Worm (Caenorhabditis elegans) whole organism, L1 larva: ENCODE data around the gene F47F2.1.

Experiments used
- dsc-1 ChIP-seq: sonication (generic microtip); optimal IDR thresholded peaks from 2 replicates; lab custom pipeline; 2016; ENCODE audit warnings: mild to moderate bottlenecking, missing genetic modification characterization, missing compliant biosample characterization
- lin-13 ChIP-seq: fragments of 150-350 bp; optimal IDR thresholded peaks from 2 replicates; lab custom pipeline; 2014; ENCODE audit warnings: missing biosample characterization, missing genetic modification reagents, missing genetic modification characterization
- nhr-76 ChIP-seq: sonication (generic microtip); optimal IDR thresholded peaks from 2 replicates; lab custom pipeline; 2017; ENCODE audit warnings: missing biosample characterization, missing genetic modification characterization
- nhr-90 ChIP-seq: sonication (generic microtip); optimal IDR thresholded peaks from 2 replicates; lab custom pipeline; 2016; ENCODE audit warnings: mild to moderate bottlenecking, missing genetic modification characterization, missing compliant biosample characterization; ENCODE audit not compliant: poor library complexity
- unc-130 ChIP-seq: fragments of 150-350 bp; optimal IDR thresholded peaks from 2 replicates; lab custom pipeline; 2017; ENCODE audit warnings: missing biosample characterization, missing genetic modification characterization, inconsistent platforms

- no peak for TF ChIP-seq lin-13
- TF ChIP-seq nhr-76 = no peak
- TF ChIP-seq unc-130 (tag; lab: Kevin White, UChicago) = peak; percentile 14
- no peak for TF ChIP-seq nhr-90
- TF ChIP-seq dsc-1 (tag; lab: Kevin White, UChicago) = no peak
Measured at ce11 chrX:3914273-3914672, 35.9 kb downstream of the F47F2.1 start.
